Worm (Caenorhabditis elegans): ENCODE data around the gene F28F8.7.
"Not testable (repeated sequence)": the region's sequence is repeated elsewhere in the genome, so short reads cannot be mapped to it uniquely, and the experiment has no call there.

The F28F8.7 gene

ce11 chrV:15590183-15590667, at the start of gene F28F8.7:
Gene F28F8.7 (minus strand): TSS chrV:15590617.
- TF ChIP-seq him-1 (tag; optimal IDR thresholded peaks at IDR 0.05), result peak; percentile 92

ce11 chrV:15638853-15639252, 48.4 kb upstream of the F28F8.7 start, which contains the start of gene srz-44:
Gene srz-44 (minus strand): TSS chrV:15638953.
- no peak for TF ChIP-seq W03F9.2 (tag; optimal IDR thresholded peaks at IDR 0.05)
- no peak for TF ChIP-seq dao-5 (tag; optimal IDR thresholded peaks at IDR 0.05)
- TF ChIP-seq him-1 (tag; optimal IDR thresholded peaks at IDR 0.05), result no peak

ce11 chrV:15629543-15629942, 39.1 kb upstream of the F28F8.7 start, which contains the start of gene str-248:
Gene str-248 (minus strand): TSS chrV:15629643.
- TF ChIP-seq him-1 (tag; optimal IDR thresholded peaks at IDR 0.05) (no peak), W03F9.2 (tag; optimal IDR thresholded peaks at IDR 0.05) (no peak), dao-5 (tag; optimal IDR thresholded peaks at IDR 0.05) (no peak)

ce11 chrV:15625561-15625960, 35.1 kb upstream of the F28F8.7 start, which contains the start of gene C55A1.11:
Gene C55A1.11 (plus strand): TSS chrV:15625861.
- no peak for TF ChIP-seq him-1 (tag; optimal IDR thresholded peaks at IDR 0.05)
- TF ChIP-seq dao-5 (tag; optimal IDR thresholded peaks at IDR 0.05), result no peak
- no peak for TF ChIP-seq W03F9.2 (tag; optimal IDR thresholded peaks at IDR 0.05)

ce11 chrV:15621518-15621917, 31.1 kb upstream of the F28F8.7 start, which contains the start of gene C55A1.1:
Gene C55A1.1 (plus strand): TSS chrV:15621818.
- TF ChIP-seq him-1 (tag; optimal IDR thresholded peaks at IDR 0.05) (no peak), W03F9.2 (tag; optimal IDR thresholded peaks at IDR 0.05) (no peak), dao-5 (tag; optimal IDR thresholded peaks at IDR 0.05) (no peak)

- TF ChIP-seq dao-5 (tag; optimal IDR thresholded peaks at IDR 0.05), result no peak
Observed at ce11 chrV:15614534-15614933, 24.1 kb upstream of the F28F8.7 start.

ce11 chrV:15612886-15613285, 22.5 kb upstream of the F28F8.7 start, which contains the start of gene str-263:
Gene str-263 (plus strand): TSS chrV:15613186.
- no peak for TF ChIP-seq W03F9.2 (tag; optimal IDR thresholded peaks at IDR 0.05)
- no peak for TF ChIP-seq dao-5 (tag; optimal IDR thresholded peaks at IDR 0.05)
- TF ChIP-seq him-1 (tag; optimal IDR thresholded peaks at IDR 0.05), result no peak

- no peak for TF ChIP-seq W03F9.2 (tag; optimal IDR thresholded peaks at IDR 0.05)
Observed at ce11 chrV:15610350-15610940, 20.0 kb upstream of the F28F8.7 start, which contains the start of the genes fbxa-153 and str-12. Gene fbxa-153 (minus strand): TSS chrV:15610384. Gene str-12 (plus strand): TSS chrV:15610890.

- TF ChIP-seq him-1 (tag; optimal IDR thresholded peaks at IDR 0.05) (no peak), W03F9.2 (tag; optimal IDR thresholded peaks at IDR 0.05) (no peak), dao-5 (tag; optimal IDR thresholded peaks at IDR 0.05) (no peak)
Observed at ce11 chrV:15605045-15605444, 14.6 kb upstream of the F28F8.7 start, which contains the start of gene fbxa-154. Gene fbxa-154 (minus strand): TSS chrV:15605145.

ce11 chrV:15602253-15602652, 11.8 kb upstream of the F28F8.7 start, which contains the start of gene fbxa-152:
Gene fbxa-152 (minus strand): TSS chrV:15602353.
- no peak for TF ChIP-seq him-1 (tag; optimal IDR thresholded peaks at IDR 0.05)
- TF ChIP-seq W03F9.2 (tag; optimal IDR thresholded peaks at IDR 0.05), result no peak
- no peak for TF ChIP-seq dao-5 (tag; optimal IDR thresholded peaks at IDR 0.05)

- not testable (repeated sequence) for TF ChIP-seq W03F9.2, dao-5, him-1 (tag; optimal IDR thresholded peaks at IDR 0.05)
Observed at ce11 chrV:15599762-15600161, 9.3 kb upstream of the F28F8.7 start, which contains the start of gene B0391.14. Gene B0391.14 (minus strand): TSS chrV:15599862.

ce11 chrV:15594573-15594972, 4.2 kb upstream of the F28F8.7 start, which contains the start of gene fbxa-139:
Gene fbxa-139 (minus strand): TSS chrV:15594673.
- TF ChIP-seq him-1 (tag; optimal IDR thresholded peaks at IDR 0.05) (no peak), dao-5 (tag; optimal IDR thresholded peaks at IDR 0.05) (no peak), W03F9.2 (tag; optimal IDR thresholded peaks at IDR 0.05) (no peak)

ce11 chrV:15578386-15578785, 12.0 kb downstream of the F28F8.7 start, which contains the start of gene F28F8.9:
Gene F28F8.9 (minus strand): TSS chrV:15578673.
- TF ChIP-seq W03F9.2 (tag; optimal IDR thresholded peaks at IDR 0.05), result no peak
- no peak for TF ChIP-seq him-1 (tag; optimal IDR thresholded peaks at IDR 0.05)
- no peak for TF ChIP-seq dao-5 (tag; optimal IDR thresholded peaks at IDR 0.05)

ce11 chrV:15577395-15577896, 13.0 kb downstream of the F28F8.7 start, which contains the start of gene atx-3:
Gene atx-3 (minus strand): TSS chrV:15577445.
- TF ChIP-seq W03F9.2 (tag; optimal IDR thresholded peaks at IDR 0.05) (no peak), him-1 (tag; optimal IDR thresholded peaks at IDR 0.05) (no peak), dao-5 (tag; optimal IDR thresholded peaks at IDR 0.05) (no peak)
